Fruit fly (Drosophila melanogaster) whole organism, prepupa: ENCODE measurements around the gene CG43057.

ENCODE experiments used
- CG11294 ChIP-seq: fragments of 200-800 bp; sonication (Bioruptor generic); IDR thresholded peaks from 2 replicates; pipeline ENCODE4 v1.3.6; 2022; ENCODE audit warnings: missing biosample characterization, missing genetic modification characterization
- CG8119 ChIP-seq: fragments of 200-800 bp; sonication (Bioruptor generic); IDR thresholded peaks from 3 replicates; pipeline ENCODE4 v1.3.6; 2022; ENCODE audit warnings: missing biosample characterization, missing genetic modification characterization
- Hr39 ChIP-seq: fragments of 200-800 bp; sonication (Bioruptor generic); optimal IDR thresholded peaks from 2 replicates; lab custom pipeline; 2016; ENCODE audit warnings: missing biosample characterization, missing genetic modification characterization

DNA sequence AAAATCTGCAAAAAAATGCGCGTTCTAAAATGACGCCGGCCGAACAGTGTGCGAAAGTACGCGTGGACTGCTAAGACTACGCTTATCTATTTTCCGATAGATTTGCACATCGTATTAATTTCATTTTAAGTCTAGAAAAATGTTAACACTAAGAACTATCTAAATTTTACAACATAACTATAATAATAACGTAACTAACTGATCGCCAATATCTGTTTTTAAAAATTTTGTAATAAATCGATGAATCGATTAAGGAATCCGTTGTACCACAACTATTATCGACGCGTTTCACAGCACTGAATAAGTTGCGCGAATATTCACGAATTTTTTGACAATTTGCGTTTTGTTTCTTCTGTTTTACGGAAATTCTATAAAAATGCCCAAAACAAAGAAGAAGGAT lies 32.7 kb downstream of the CG43057 start, which contains the start of gene Ssb-c31a:
- no peak for TF ChIP-seq CG11294
- TF ChIP-seq CG8119 (GFP tag; lab: Robert Waterston, UW): no peak
- TF ChIP-seq Hr39 (GFP tag; lab: Kevin White, UChicago): peak; percentile 47
